Worm (Caenorhabditis elegans): ENCODE data around the gene F49F1.15.

The F49F1.15 gene

ce11 chrIV:4108767-4109166, 5.7 kb downstream of the F49F1.15 start, which contains the start of gene C35B1.7:
Gene C35B1.7 (plus strand): TSS chrIV:4109067.
- TF ChIP-seq sptf-1 (tag; optimal IDR thresholded peaks at IDR 0.05) (no peak), C16A3.4 (tag; optimal IDR thresholded peaks at IDR 0.05) (no peak), lin-13 (GFP tag; optimal IDR thresholded peaks at IDR 0.05) (no peak), rnt-1 (tag; optimal IDR thresholded peaks at IDR 0.05) (no peak), nhr-85 (tag) (no peak), lin-39 (tag; optimal IDR thresholded peaks at IDR 0.05) (no peak), pax-3 (tag; optimal IDR thresholded peaks at IDR 0.05) (no peak), efl-3 (GFP tag; optimal IDR thresholded peaks at IDR 0.05) (no peak), swsn-7 (tag; optimal IDR thresholded peaks at IDR 0.05) (no peak)

- TF ChIP-seq nhr-85 (tag) (peak; percentile 17), tlp-1 (tag; optimal IDR thresholded peaks at IDR 0.05) (no peak)
These were observed 11.7 kb downstream of the F49F1.15 start, which contains the start of gene ubc-1 for ce11 chrIV:4102720-4103119. Gene ubc-1 (plus strand): TSS chrIV:4103020.

ce11 chrIV:4099773-4100172, 14.7 kb downstream of the F49F1.15 start:
- no peak for TF ChIP-seq ama-1 (optimal IDR thresholded peaks at IDR 0.05)
- no peak for TF ChIP-seq nhr-90 (tag; optimal IDR thresholded peaks at IDR 0.05; ENCODE audit: poor library complexity)
- peak; percentile 7 for TF ChIP-seq snu-23 (GFP tag; optimal IDR thresholded peaks at IDR 0.05)
- no peak for TF ChIP-seq unc-62 (GFP tag; optimal IDR thresholded peaks at IDR 0.05)
- TF ChIP-seq nhr-12 (tag; optimal IDR thresholded peaks at IDR 0.05), result no peak
- no peak for TF ChIP-seq nhr-28 (tag; optimal IDR thresholded peaks at IDR 0.05)
- no peak for TF ChIP-seq nhr-77 (tag; optimal IDR thresholded peaks at IDR 0.05)
- TF ChIP-seq C04F5.9 (tag; optimal IDR thresholded peaks at IDR 0.05), result no peak
- TF ChIP-seq jun-1 (tag; optimal IDR thresholded peaks at IDR 0.05), result no peak
- TF ChIP-seq lsy-2 (tag; optimal IDR thresholded peaks at IDR 0.05), result peak; percentile 10 to 21
- no peak for TF ChIP-seq ceh-8 (GFP tag; optimal IDR thresholded peaks at IDR 0.05)
- TF ChIP-seq tlp-1 (tag; optimal IDR thresholded peaks at IDR 0.05), result no peak
- no peak for TF ChIP-seq vab-15 (tag; optimal IDR thresholded peaks at IDR 0.05)
- no peak for TF ChIP-seq ztf-4 (tag; optimal IDR thresholded peaks at IDR 0.05)
- peak; percentile 34; the same call in 1 of the 2 replicates for TF ChIP-seq nhr-19 (GFP tag; conservative IDR thresholded peaks at IDR 0.05)
- TF ChIP-seq unc-86 (tag; optimal IDR thresholded peaks at IDR 0.05), result no peak
- no peak for TF ChIP-seq alr-1 (tag; optimal IDR thresholded peaks at IDR 0.05; ENCODE audit: borderline replicate concordance)
- TF ChIP-seq tbx-2 (tag; optimal IDR thresholded peaks at IDR 0.05), result no peak
- no peak for TF ChIP-seq nhr-85 (tag)
- TF ChIP-seq C34B4.2 (tag; optimal IDR thresholded peaks at IDR 0.05), result no peak
- TF ChIP-seq nhr-237 (tag; optimal IDR thresholded peaks at IDR 0.05), result no peak
- no peak for TF ChIP-seq fkh-10 (GFP tag; optimal IDR thresholded peaks at IDR 0.05)
- no peak for TF ChIP-seq ztf-11 (tag; optimal IDR thresholded peaks at IDR 0.05)
- no peak for TF ChIP-seq xbp-1 (tag; optimal IDR thresholded peaks at IDR 0.05)
- no peak for TF ChIP-seq pqm-1 (tag; optimal IDR thresholded peaks at IDR 0.05)
- no peak for TF ChIP-seq fkh-4 (tag; optimal IDR thresholded peaks at IDR 0.05; ENCODE audit: borderline replicate concordance)
- no peak for TF ChIP-seq lin-35 (GFP tag; optimal IDR thresholded peaks at IDR 0.05)
- no peak for TF ChIP-seq lin-39 (tag; optimal IDR thresholded peaks at IDR 0.05)
- TF ChIP-seq skn-1 (tag; optimal IDR thresholded peaks at IDR 0.05), result no peak
- TF ChIP-seq lin-14 (GFP tag; optimal IDR thresholded peaks at IDR 0.05), result peak; percentile 54
- TF ChIP-seq efl-1 (optimal IDR thresholded peaks at IDR 0.05), result no peak
- no peak for TF ChIP-seq efl-1 (GFP tag; optimal IDR thresholded peaks at IDR 0.05 in 1 of 2)
- no peak for TF ChIP-seq ets-5 (GFP tag; IDR thresholded peaks at IDR 0.05)
- TF ChIP-seq zag-1 (tag; optimal IDR thresholded peaks at IDR 0.05), result no peak
- TF ChIP-seq lir-3 (tag; optimal IDR thresholded peaks at IDR 0.05; ENCODE audit: poor library complexity), result no peak
- peak; percentile 48 for TF ChIP-seq unc-130 (tag; optimal IDR thresholded peaks at IDR 0.05)
- no peak for TF ChIP-seq nhr-11 (tag; optimal IDR thresholded peaks at IDR 0.05)
- TF ChIP-seq elt-3 (tag; optimal IDR thresholded peaks at IDR 0.05), result no peak
- TF ChIP-seq F16B12.6 (tag; optimal IDR thresholded peaks at IDR 0.05), result no peak
- TF ChIP-seq ceh-88 (GFP tag; IDR thresholded peaks at IDR 0.05), result no peak
- TF ChIP-seq fos-1 (tag; optimal IDR thresholded peaks at IDR 0.05), result no peak
- no peak for TF ChIP-seq ceh-90 (tag; optimal IDR thresholded peaks at IDR 0.05)
- no peak for TF ChIP-seq ces-1 (GFP tag; optimal IDR thresholded peaks at IDR 0.05)
- TF ChIP-seq mdl-1 (tag; optimal IDR thresholded peaks at IDR 0.05), result no peak
